Fruit fly (Drosophila melanogaster) whole organism, embryonic: ENCODE measurements around the gene CG6168.

Experiments
- Ada2b ChIP-seq: fragments of 200-800 bp; sonication (Bioruptor generic); IDR thresholded peaks from 2 replicates; pipeline ENCODE4 v1.3.6; 2022; ENCODE audit warnings: missing biosample characterization, missing genetic modification characterization
- CG10366 ChIP-seq: fragments of 200-800 bp; sonication (Bioruptor generic); IDR thresholded peaks from 2 replicates; pipeline ENCODE4 v1.3.6; 2022; ENCODE audit warnings: missing biosample characterization, missing genetic modification characterization
- CG10654 ChIP-seq: fragments of 200-800 bp; sonication (Bioruptor generic); optimal IDR thresholded peaks from 2 replicates; lab custom pipeline; 2016; ENCODE audit warnings: missing biosample characterization, missing genetic modification characterization
- CG11504 ChIP-seq: fragments of 200-800 bp; sonication (Bioruptor generic); optimal IDR thresholded peaks from 3 replicates; lab custom pipeline; 2019; ENCODE audit warnings: missing biosample characterization, mild to moderate bottlenecking, missing genetic modification characterization, moderate library complexity
- CG12942 ChIP-seq: fragments of 200-800 bp; sonication (Bioruptor generic); optimal IDR thresholded peaks from 3 replicates; lab custom pipeline; 2016; ENCODE audit warnings: missing biosample characterization, missing genetic modification characterization
- CG14050 ChIP-seq: fragments of 200-800 bp; sonication (Bioruptor generic); IDR thresholded peaks from 3 replicates; pipeline ENCODE4 v1.3.6; 2022; ENCODE audit warnings: missing biosample characterization, missing genetic modification characterization
- CG15269 ChIP-seq: fragments of 200-800 bp; sonication (Bioruptor generic); optimal IDR thresholded peaks from 2 replicates; lab custom pipeline; 2018; ENCODE audit warnings: missing biosample characterization, mild to moderate bottlenecking, missing genetic modification characterization, moderate library complexity
- CG1603 ChIP-seq: fragments of 200-800 bp; sonication (Bioruptor generic); optimal IDR thresholded peaks from 2 replicates; lab custom pipeline; 2019; ENCODE audit warnings: missing biosample characterization, mild to moderate bottlenecking, missing genetic modification characterization, moderate library complexity
- CG17359 ChIP-seq: fragments of 200-800 bp; sonication (Bioruptor generic); optimal IDR thresholded peaks from 3 replicates; lab custom pipeline; 2018; ENCODE audit warnings: missing biosample characterization, mild to moderate bottlenecking, missing genetic modification characterization, moderate library complexity
- CG2678 ChIP-seq: fragments of 200-800 bp; sonication (Bioruptor generic); optimal IDR thresholded peaks from 3 replicates; lab custom pipeline; 2019; ENCODE audit warnings: missing biosample characterization, mild to moderate bottlenecking, missing genetic modification characterization, moderate library complexity
- CG33557 ChIP-seq: fragments of 200-800 bp; sonication (Bioruptor generic); optimal IDR thresholded peaks from 2 replicates; lab custom pipeline; 2019; ENCODE audit warnings: missing biosample characterization, mild to moderate bottlenecking, missing genetic modification characterization, moderate library complexity
- CG43689 ChIP-seq: fragments of 200-800 bp; sonication (Bioruptor generic); IDR thresholded peaks from 2 replicates; pipeline ENCODE4 v1.3.6; 2022; ENCODE audit warnings: missing biosample characterization, missing genetic modification characterization
- CG4424 ChIP-seq: fragments of 200-800 bp; sonication (Bioruptor generic); optimal IDR thresholded peaks from 3 replicates; lab custom pipeline; 2016; ENCODE audit warnings: missing biosample characterization, missing genetic modification characterization
- CG4617 ChIP-seq: fragments of 200-800 bp; sonication (Bioruptor generic); optimal IDR thresholded peaks from 3 replicates; lab custom pipeline; 2016; ENCODE audit warnings: missing biosample characterization, missing genetic modification characterization, borderline replicate concordance
- CG6689 ChIP-seq: fragments of 200-800 bp; sonication (Bioruptor generic); IDR thresholded peaks from 2 replicates; pipeline ENCODE4 v1.3.6; 2022; ENCODE audit warnings: missing biosample characterization, missing genetic modification characterization
- CG6791 ChIP-seq: fragments of 200-800 bp; sonication (Bioruptor generic); IDR thresholded peaks from 3 replicates; pipeline ENCODE4 v1.3.6; 2022; ENCODE audit warnings: missing biosample characterization, missing genetic modification characterization; ENCODE audit not compliant: partially characterized antibody
- CG6813 ChIP-seq: fragments of 200-800 bp; sonication (Bioruptor generic); optimal IDR thresholded peaks from 2 replicates; lab custom pipeline; 2017; ENCODE audit warnings: missing biosample characterization, missing genetic modification characterization, mild to moderate bottlenecking, moderate library complexity, missing genetic modification reagents
- CG9797 ChIP-seq: fragments of 200-800 bp; sonication (Bioruptor generic); optimal IDR thresholded peaks from 3 replicates; lab custom pipeline; 2018; ENCODE audit warnings: missing biosample characterization, mild to moderate bottlenecking, missing genetic modification characterization
- Chrac-16 ChIP-seq: fragments of 200-800 bp; sonication (Bioruptor generic); optimal IDR thresholded peaks from 3 replicates; lab custom pipeline; 2016; ENCODE audit warnings: missing biosample characterization, missing genetic modification characterization
- CkIIα-i1 ChIP-seq: fragments of 200-800 bp; sonication (Bioruptor generic); IDR thresholded peaks from 2 replicates; pipeline ENCODE4 v1.3.6; 2022; ENCODE audit warnings: missing biosample characterization, missing genetic modification characterization
- Doc3 ChIP-seq: fragments of 200-800 bp; sonication (Bioruptor generic); IDR thresholded peaks from 3 replicates; pipeline ENCODE4 v1.3.6; 2022; ENCODE audit warnings: missing biosample characterization, missing genetic modification characterization; ENCODE audit not compliant: partially characterized antibody
- ERR ChIP-seq: fragments of 200-800 bp; sonication (Bioruptor generic); optimal IDR thresholded peaks from 2 replicates; lab custom pipeline; 2016; ENCODE audit warnings: missing biosample characterization, missing genetic modification characterization
- NC2β ChIP-seq: fragments of 200-800 bp; sonication (Bioruptor generic); optimal IDR thresholded peaks from 2 replicates; lab custom pipeline; 2016; ENCODE audit warnings: missing biosample characterization, missing genetic modification characterization
- NFAT ChIP-seq: fragments of 200-800 bp; sonication (Bioruptor generic); IDR thresholded peaks from 2 replicates; pipeline ENCODE4 v1.3.6; 2022; ENCODE audit warnings: missing biosample characterization, missing genetic modification characterization
- NK7.1 ChIP-seq: fragments of 200-800 bp; sonication (Bioruptor generic); optimal IDR thresholded peaks from 3 replicates; lab custom pipeline; 2016; ENCODE audit warnings: missing biosample characterization, missing genetic modification characterization
- Optix ChIP-seq: fragments of 200-800 bp; sonication (Bioruptor generic); IDR thresholded peaks from 3 replicates; pipeline ENCODE4 v1.3.6; 2022; ENCODE audit warnings: missing biosample characterization, missing genetic modification characterization
- Poxn ChIP-seq: fragments of 200-800 bp; sonication (Bioruptor generic); IDR thresholded peaks from 2 replicates; pipeline ENCODE4 v1.3.6; 2022; ENCODE audit warnings: missing biosample characterization, missing genetic modification characterization
- Xbp1 ChIP-seq: fragments of 200-800 bp; sonication (Bioruptor generic); optimal IDR thresholded peaks from 3 replicates; lab custom pipeline; 2016; ENCODE audit warnings: missing biosample characterization, mild to moderate bottlenecking, missing genetic modification characterization
- chif ChIP-seq, 2 experiments: fragments of 200-800 bp; sonication (Bioruptor generic); optimal IDR thresholded peaks; 3 replicates each; lab custom pipeline; 2016; ENCODE audit warnings: missing biosample characterization in 2 of 2, missing genetic modification characterization in 2 of 2
- ci ChIP-seq: fragments of 200-800 bp; sonication (Bioruptor generic); IDR thresholded peaks from 3 replicates; pipeline ENCODE4 v1.3.6; 2022; ENCODE audit warnings: missing biosample characterization, missing genetic modification characterization
- da ChIP-seq: fragments of 200-800 bp; sonication (Bioruptor generic); optimal IDR thresholded peaks from 2 replicates; lab custom pipeline; 2016; ENCODE audit warnings: missing biosample characterization, missing genetic modification characterization
- danr ChIP-seq: fragments of 200-800 bp; sonication (Bioruptor generic); IDR thresholded peaks from 2 replicates; pipeline ENCODE4 v1.3.6; 2022; ENCODE audit warnings: missing biosample characterization, missing genetic modification characterization
- dati ChIP-seq: fragments of 200-800 bp; sonication (Bioruptor generic); IDR thresholded peaks from 2 replicates; pipeline ENCODE4 v1.3.6; 2022; ENCODE audit warnings: missing biosample characterization, missing genetic modification characterization
- dpn ChIP-seq, 2 experiments: fragments of 200-800 bp; sonication (Bioruptor generic); optimal IDR thresholded peaks; 3 replicates each; lab custom pipeline; 2016; ENCODE audit warnings: missing biosample characterization in 2 of 2, missing genetic modification characterization in 2 of 2
- gcm2 ChIP-seq: fragments of 200-800 bp; sonication (Bioruptor generic); optimal IDR thresholded peaks from 2 replicates; lab custom pipeline; 2016; ENCODE audit warnings: missing biosample characterization, missing genetic modification characterization
- gem ChIP-seq: fragments of 200-800 bp; sonication (Bioruptor generic); optimal IDR thresholded peaks from 2 replicates; lab custom pipeline; 2019; ENCODE audit warnings: missing biosample characterization, mild to moderate bottlenecking, missing genetic modification characterization, moderate library complexity
- grau ChIP-seq: fragments of 200-800 bp; optimal IDR thresholded peaks from 3 replicates; lab custom pipeline; 2019; ENCODE audit warnings: missing biosample characterization, mild to moderate bottlenecking, missing genetic modification characterization, moderate library complexity
- kah ChIP-seq: fragments of 200-800 bp; sonication (Bioruptor generic); optimal IDR thresholded peaks from 2 replicates; lab custom pipeline; 2018; ENCODE audit warnings: missing biosample characterization, mild to moderate bottlenecking, missing genetic modification characterization
- lmd ChIP-seq: fragments of 200-800 bp; sonication (Bioruptor generic); IDR thresholded peaks from 2 replicates; pipeline ENCODE4 v1.3.6; 2022; ENCODE audit warnings: missing biosample characterization, missing genetic modification characterization
- prd ChIP-seq, 3 experiments: fragments of >200 bp in 2 of 3; fragments of 200-800 bp in 1 of 3; sonication (Bioruptor generic) in 1 of 3; optimal IDR thresholded peaks in 2 of 3; IDR thresholded peaks in 1 of 3; 2 replicates in 2 of 3; 3 replicates in 1 of 3; pipeline versions ENCODE4 v1.3.6 to Lab custom; 2017 to 2022; ENCODE audit warnings: missing biosample characterization in 1 of 3, missing genetic modification characterization in 1 of 3
- shn ChIP-seq: fragments of 200-800 bp; sonication (Bioruptor generic); optimal IDR thresholded peaks from 3 replicates; lab custom pipeline; 2016; ENCODE audit warnings: missing biosample characterization, missing genetic modification characterization
- vvl ChIP-seq: fragments of 200-800 bp; sonication (Bioruptor generic); IDR thresholded peaks from 2 replicates; pipeline ENCODE4 v1.3.6; 2022; ENCODE audit warnings: missing biosample characterization, missing genetic modification characterization
- zfh2 ChIP-seq: fragments of 200-800 bp; sonication (Bioruptor generic); optimal IDR thresholded peaks from 2 replicates; lab custom pipeline; 2016; ENCODE audit warnings: missing biosample characterization, missing genetic modification characterization

The CG6168 gene

dm6 chr3L:11364327-11364726 is 42.8 kb upstream of the CG6168 start (continued):
- TF ChIP-seq danr (no peak), da (GFP tag; lab: Kevin White, UChicago) (no peak), Poxn (GFP tag; lab: Robert Waterston, UW) (no peak), gcm2 (GFP tag; lab: Kevin White, UChicago) (no peak), vvl (GFP tag; lab: Robert Waterston, UW) (no peak; the same call in 1 of the 2 replicates), NFAT (no peak), CkIIα-i1 (no peak), lmd (GFP tag; lab: Robert Waterston, UW) (0 out of 2 replicates have a peak, but pooled peaks have one; percentile 34), CG10366 (peak; percentile 16; the same call in 1 of the 2 replicates), CG10654 (GFP tag; lab: Kevin White, UChicago) (no peak), zfh2 (GFP tag; lab: Kevin White, UChicago) (peak; percentile 21), Optix (GFP tag; lab: Robert Waterston, UW) (0 out of 3 replicates have a peak, but pooled peaks have one; percentile 15), CG4617 (GFP tag; lab: Kevin White, UChicago) (no peak), Doc3 (GFP tag; lab: Robert Waterston, UW) (no peak), CG6813 (GFP tag; lab: Kevin White, UChicago) (no peak), chif (GFP tag; optimal IDR thresholded peaks at IDR 0.05; lab: Kevin White, UChicago) (no peak), CG4424 (GFP tag; lab: Kevin White, UChicago) (no peak), CG33557 (GFP tag; lab: Kevin White, UChicago) (no peak), CG11504 (peak; percentile 31), CG1603 (tag; lab: Kevin White, UChicago) (no peak), dati (GFP tag; lab: Robert Waterston, UW) (0 out of 2 replicates have a peak, but pooled peaks have one; percentile 24), NK7.1 (GFP tag; lab: Kevin White, UChicago) (no peak), gem (tag; lab: Kevin White, UChicago) (peak; percentile 28), Ada2b (GFP tag; lab: Robert Waterston, UW) (peak; percentile 22; the same call in 1 of the 2 replicates), CG6689 (GFP tag; lab: Robert Waterston, UW) (0 out of 2 replicates have a peak, but pooled peaks have one; percentile 11), shn (GFP tag; lab: Kevin White, UChicago) (peak; percentile 42), Chrac-16 (peak; percentile 17), CG15269 (tag; lab: Kevin White, UChicago) (peak; percentile 37), CG9797 (GFP tag; lab: Kevin White, UChicago) (no peak), CG17359 (tag; lab: Kevin White, UChicago) (peak; percentile 39), CG2678 (tag; lab: Kevin White, UChicago) (peak; percentile 43), ERR (no peak), CG43689 (0 out of 2 replicates have a peak, but pooled peaks have one; percentile 26), ci (GFP tag; lab: Robert Waterston, UW) (0 out of 3 replicates have a peak, but pooled peaks have one; percentile 49), dpn (GFP tag; optimal IDR thresholded peaks at IDR 0.05; lab: Kevin White, UChicago) (no peak), CG14050 (peak; percentile 18; the same call in 1 of the 3 replicates), grau (peak; percentile 8), prd (optimal IDR thresholded peaks at IDR 0.05; lab: Kevin White, UChicago) (no peak), prd (GFP tag; IDR thresholded peaks at IDR 0.05; lab: Robert Waterston, UW) (peak; percentile 45; the same call in 1 of the 3 replicates), Xbp1 (peak; percentile 8), CG6791 (GFP tag; lab: Robert Waterston, UW) (no peak), kah (GFP tag; lab: Kevin White, UChicago) (no peak), CG12942 (GFP tag; lab: Kevin White, UChicago) (no peak), NC2β (no peak)
